Fruit fly (Drosophila melanogaster): ENCODE results near the gene vih.

DNA sequence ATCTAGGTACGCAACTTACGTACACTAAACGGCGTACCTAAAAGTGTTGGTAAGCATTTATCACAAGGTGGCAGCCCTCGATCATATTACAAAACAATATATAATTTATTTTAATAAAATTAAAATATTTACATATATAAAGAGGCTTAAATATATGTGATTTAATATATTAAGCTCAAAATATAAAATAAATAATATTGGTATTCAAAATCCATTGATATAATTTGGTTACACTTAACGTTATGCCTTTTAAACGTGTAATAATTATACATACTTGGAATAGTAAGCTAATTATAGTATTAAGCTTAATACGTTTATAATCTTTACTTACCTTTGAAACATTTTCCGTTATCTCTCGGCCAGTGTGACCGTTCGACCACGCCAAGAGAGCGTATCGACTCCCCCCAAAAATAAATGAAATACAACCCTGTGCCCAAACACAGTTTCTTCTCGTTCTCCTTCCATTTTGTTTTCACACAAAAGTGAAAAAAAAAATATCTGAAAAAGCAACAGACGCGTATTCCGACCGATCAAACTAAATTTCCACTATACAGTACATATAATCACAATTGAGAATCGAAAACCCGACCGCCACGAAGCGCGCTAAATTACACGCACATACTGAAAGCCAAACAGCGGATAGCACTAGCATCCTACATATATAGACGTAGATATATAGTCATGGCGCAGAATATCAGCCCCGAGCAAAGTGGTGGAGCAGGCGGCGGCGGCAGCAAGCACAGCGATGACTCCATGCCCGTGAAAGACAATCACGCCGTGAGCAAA, at the start of gene vih, which contains the start of gene CG10646:
- TF ChIP-seq CG8478 (optimal IDR thresholded peaks at IDR 0.05) = no peak
- no peak for TF ChIP-seq EcR (GFP tag; optimal IDR thresholded peaks at IDR 0.05)
- no peak for TF ChIP-seq usp (GFP tag; optimal IDR thresholded peaks at IDR 0.05)
- TF ChIP-seq Dll (optimal IDR thresholded peaks at IDR 0.05) = no peak
- TF ChIP-seq psq (optimal IDR thresholded peaks at IDR 0.05) = no peak
